Worm (Caenorhabditis elegans): ENCODE data around the gene fbxa-118.

DNA sequence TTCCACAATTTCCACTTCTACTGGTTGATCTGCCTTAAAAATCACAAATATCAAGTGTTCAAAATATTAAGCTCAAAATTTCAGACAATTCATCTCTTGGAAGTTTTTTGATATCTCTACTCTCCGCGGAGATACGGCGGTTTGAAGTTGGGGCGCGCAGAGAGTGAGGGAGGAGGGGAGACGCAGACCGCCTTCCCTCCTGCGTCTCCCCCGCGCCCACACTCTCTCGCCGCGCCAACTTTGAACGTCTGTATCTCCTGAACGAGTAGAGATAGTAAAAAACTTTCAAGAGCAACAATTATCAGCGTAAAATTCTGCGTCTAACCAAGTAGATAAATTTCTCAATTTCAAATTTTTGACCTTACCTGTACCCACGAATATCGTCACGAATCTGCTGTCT is 49.1 kb downstream of the fbxa-118 start:
- TF ChIP-seq madf-2 (tag; optimal IDR thresholded peaks at IDR 0.05) (no peak), pros-1 (tag; optimal IDR thresholded peaks at IDR 0.05) (no peak), K09A11.1 (tag; optimal IDR thresholded peaks at IDR 0.05; ENCODE audit: insufficient read depth) (no peak), ahr-1 (tag; optimal IDR thresholded peaks at IDR 0.05) (no peak)
